Worm (Caenorhabditis elegans) whole organism, L3 larva: ENCODE data around the gene R01E6.5.
A peak's percentile ranks its signal among the peaks of the same experiment; 100 is the strongest.

Experiments used
- R02D3.7 ChIP-seq: fragments of 150-350 bp; optimal IDR thresholded peaks from 2 replicates; lab custom pipeline; 2014; ENCODE audit warnings: missing biosample characterization, missing genetic modification characterization
- ZK546.5 ChIP-seq: sonication (generic microtip); optimal IDR thresholded peaks from 2 replicates; lab custom pipeline; 2017; ENCODE audit warnings: missing biosample characterization, missing genetic modification characterization
- aly-2 ChIP-seq: fragments of 150-350 bp; optimal IDR thresholded peaks from 2 replicates; lab custom pipeline; 2014; ENCODE audit warnings: missing biosample characterization, missing genetic modification characterization
- ama-1 ChIP-seq: fragments of 150-350 bp; optimal IDR thresholded peaks from 2 replicates; lab custom pipeline; 2018
- ceh-28 ChIP-seq: fragments of 150-350 bp; optimal IDR thresholded peaks from 2 replicates; lab custom pipeline; 2014; ENCODE audit warnings: missing biosample characterization, missing genetic modification reagents, missing genetic modification characterization
- ceh-82 ChIP-seq: fragments of 150-350 bp; optimal IDR thresholded peaks from 2 replicates; lab custom pipeline; 2014; ENCODE audit warnings: missing biosample characterization, missing genetic modification characterization
- ceh-9 ChIP-seq: sonication (generic microtip); optimal IDR thresholded peaks from 2 replicates; lab custom pipeline; 2018; ENCODE audit warnings: missing biosample characterization, missing genetic modification characterization
- daf-12 ChIP-seq: fragments of 150-350 bp; optimal IDR thresholded peaks from 2 replicates; lab custom pipeline; 2014; ENCODE audit warnings: missing biosample characterization, missing genetic modification reagents, missing genetic modification characterization
- egl-5 ChIP-seq: fragments of 150-350 bp; optimal IDR thresholded peaks from 2 replicates; lab custom pipeline; 2017; ENCODE audit warnings: missing biosample characterization, missing genetic modification reagents, missing genetic modification characterization, inconsistent platforms
- elt-1 ChIP-seq: fragments of 150-350 bp; optimal IDR thresholded peaks from 2 replicates; lab custom pipeline; 2014; ENCODE audit warnings: missing biosample characterization, missing genetic modification characterization
- fkh-10 ChIP-seq: sonication (generic microtip); optimal IDR thresholded peaks from 2 replicates; lab custom pipeline; 2017; ENCODE audit warnings: missing biosample characterization, missing genetic modification reagents, missing genetic modification characterization
- fkh-2 ChIP-seq: fragments of 150-350 bp; optimal IDR thresholded peaks from 2 replicates; lab custom pipeline; 2014; ENCODE audit warnings: missing biosample characterization, missing genetic modification reagents, missing genetic modification characterization
- fos-1 ChIP-seq: fragments of 150-350 bp; optimal IDR thresholded peaks from 2 replicates; lab custom pipeline; 2014; ENCODE audit warnings: missing biosample characterization, missing genetic modification characterization
- hmg-11 ChIP-seq: sonication (generic microtip); optimal IDR thresholded peaks from 2 replicates; lab custom pipeline; 2016; ENCODE audit warnings: missing genetic modification characterization, missing compliant biosample characterization
- lin-39 ChIP-seq: fragments of 150-350 bp; optimal IDR thresholded peaks from 2 replicates; lab custom pipeline; 2018; ENCODE audit warnings: missing biosample characterization, missing genetic modification reagents, missing genetic modification characterization
- lsy-12 ChIP-seq: sonication (generic microtip); optimal IDR thresholded peaks from 2 replicates; lab custom pipeline; 2016; ENCODE audit warnings: mild to moderate bottlenecking, missing genetic modification characterization, missing compliant biosample characterization
- mdl-1 ChIP-seq: fragments of 150-350 bp; optimal IDR thresholded peaks from 2 replicates; lab custom pipeline; 2014; ENCODE audit warnings: missing biosample characterization, missing genetic modification characterization
- nfya-1 ChIP-seq: sonication (generic microtip); optimal IDR thresholded peaks from 2 replicates; lab custom pipeline; 2017; ENCODE audit warnings: missing genetic modification characterization, mild to moderate bottlenecking, missing compliant biosample characterization, antibody characterized with exemption, moderate library complexity; ENCODE audit not compliant: insufficient read depth
- nhr-11 ChIP-seq: fragments of 150-350 bp; optimal IDR thresholded peaks from 2 replicates; lab custom pipeline; 2014; ENCODE audit warnings: missing biosample characterization, missing genetic modification characterization
- nhr-12 ChIP-seq: fragments of 150-350 bp; optimal IDR thresholded peaks from 2 replicates; lab custom pipeline; 2014; ENCODE audit warnings: missing biosample characterization, missing genetic modification characterization
- nhr-23 ChIP-seq: fragments of 150-350 bp; optimal IDR thresholded peaks from 2 replicates; lab custom pipeline; 2014; ENCODE audit warnings: missing biosample characterization, missing genetic modification reagents, missing genetic modification characterization
- nhr-43 ChIP-seq: sonication (generic microtip); optimal IDR thresholded peaks from 2 replicates; lab custom pipeline; 2016; ENCODE audit warnings: mild to moderate bottlenecking, missing genetic modification characterization, missing compliant biosample characterization; ENCODE audit not compliant: poor library complexity, severe bottlenecking
- nhr-76 ChIP-seq: fragments of 150-350 bp; sonication (generic microtip); optimal IDR thresholded peaks from 5 replicates; lab custom pipeline; 2014; ENCODE audit warnings: missing biosample characterization, missing genetic modification characterization
- nhr-77 ChIP-seq: fragments of 150-350 bp; optimal IDR thresholded peaks from 2 replicates; lab custom pipeline; 2014; ENCODE audit warnings: missing biosample characterization, missing genetic modification characterization
- pha-4 ChIP-seq: fragments of 150-350 bp; optimal IDR thresholded peaks from 2 replicates; lab custom pipeline; 2014; ENCODE audit warnings: missing biosample characterization, missing genetic modification reagents, missing genetic modification characterization
- sea-2 ChIP-seq: fragments of 150-350 bp; sonication (generic microtip); optimal IDR thresholded peaks from 4 replicates; lab custom pipeline; 2014; ENCODE audit warnings: missing biosample characterization, missing genetic modification reagents, missing genetic modification characterization
- snpc-4 ChIP-seq: fragments of 150-350 bp; optimal IDR thresholded peaks from 2 replicates; lab custom pipeline; 2014; ENCODE audit warnings: missing biosample characterization, missing genetic modification characterization
- tbx-2 ChIP-seq: sonication (generic microtip); optimal IDR thresholded peaks from 2 replicates; lab custom pipeline; 2016; ENCODE audit warnings: mild to moderate bottlenecking, missing genetic modification characterization, missing compliant biosample characterization
- unc-62 ChIP-seq: fragments of 150-350 bp; sonication (generic microtip); optimal IDR thresholded peaks from 4 replicates; lab custom pipeline; 2014; ENCODE audit warnings: missing biosample characterization, missing genetic modification reagents, missing genetic modification characterization
- ztf-11 ChIP-seq: fragments of 150-350 bp; optimal IDR thresholded peaks from 2 replicates; lab custom pipeline; 2014; ENCODE audit warnings: missing biosample characterization, missing genetic modification characterization
- ztf-4 ChIP-seq: fragments of 150-350 bp; optimal IDR thresholded peaks from 2 replicates; lab custom pipeline; 2014; ENCODE audit warnings: missing biosample characterization, missing genetic modification characterization

R01E6.5 gene

ce11 chrX:13542236-13542635 is 5.4 kb downstream of the R01E6.5 start, which contains the start of gene cah-4:
Gene cah-4, plus strand, starts transcription at chrX:13542574.
- TF ChIP-seq ceh-9 (tag; lab: Kevin White, UChicago) (no peak), ama-1 (lab: Kevin White, UChicago) (peak; percentile 94)
- TF ChIP-seq, all 47 proteins: peak for 1

ce11 chrX:13542757-13543156 is 5.9 kb downstream of the R01E6.5 start:
- TF ChIP-seq lin-39 (tag; lab: Kevin White, UChicago) = peak; percentile 30
- peak; percentile 22 for TF ChIP-seq ztf-4 (tag; lab: Kevin White, UChicago)
- TF ChIP-seq nhr-12 = no peak
- peak; percentile 41 for TF ChIP-seq nfya-1 (tag; lab: Kevin White, UChicago)
- TF ChIP-seq ama-1 (lab: Kevin White, UChicago) = peak; percentile 86
- peak; percentile 23 for TF ChIP-seq hmg-11 (tag; lab: Kevin White, UChicago)

- TF ChIP-seq unc-62 (GFP tag; lab: Kevin White, UChicago) (no peak), sea-2 (GFP tag; lab: Kevin White, UChicago) (no peak), ama-1 (lab: Kevin White, UChicago) (peak; percentile 51)
Measured at ce11 chrX:13543350-13543749, 6.5 kb downstream of the R01E6.5 start.

- TF ChIP-seq nhr-77 (tag; lab: Kevin White, UChicago) (no peak), fkh-2 (tag; lab: Kevin White, UChicago) (no peak), ama-1 (lab: Kevin White, UChicago) (peak; percentile 96), nhr-43 (tag; lab: Kevin White, UChicago) (peak; percentile 15)
- TF ChIP-seq, all 47 proteins: peak for 2
Measured at ce11 chrX:13544544-13545021, 7.7 kb downstream of the R01E6.5 start.

- TF ChIP-seq ceh-28 (tag; lab: Kevin White, UChicago) = no peak
- no peak for TF ChIP-seq fos-1 (tag; lab: Kevin White, UChicago)
- no peak for TF ChIP-seq lin-39 (tag; lab: Kevin White, UChicago)
- no peak for TF ChIP-seq elt-1 (tag; lab: Kevin White, UChicago)
- TF ChIP-seq nhr-76 = no peak
- TF ChIP-seq ztf-4 (tag; lab: Kevin White, UChicago) = no peak
- TF ChIP-seq pha-4 (tag; lab: Kevin White, UChicago) = no peak
- no peak for TF ChIP-seq mdl-1 (tag; lab: Kevin White, UChicago)
- no peak for TF ChIP-seq daf-12 (tag; lab: Kevin White, UChicago)
Measured at ce11 chrX:13550890-13551289, 14.0 kb downstream of the R01E6.5 start, which contains the start of gene odr-1. Gene odr-1, minus strand, starts transcription at chrX:13550990.

ce11 chrX:13555098-13555497 is 18.2 kb downstream of the R01E6.5 start:
- TF ChIP-seq lin-39 (tag; lab: Kevin White, UChicago) = peak; percentile 14
- TF ChIP-seq ceh-82 (tag; lab: Kevin White, UChicago) = no peak
- TF ChIP-seq ztf-11 = no peak
- peak; percentile 8 for TF ChIP-seq nfya-1 (tag; lab: Kevin White, UChicago)
- no peak for TF ChIP-seq R02D3.7
- TF ChIP-seq daf-12 (tag; lab: Kevin White, UChicago) = no peak
- no peak for TF ChIP-seq nhr-23 (tag; lab: Kevin White, UChicago)
- TF ChIP-seq hmg-11 (tag; lab: Kevin White, UChicago) = no peak
- peak; percentile 41 for TF ChIP-seq nhr-11 (tag; lab: Kevin White, UChicago)
- no peak for TF ChIP-seq ZK546.5 (tag; lab: Kevin White, UChicago)
- TF ChIP-seq egl-5 (tag; lab: Kevin White, UChicago) = no peak
- no peak for TF ChIP-seq nhr-43 (tag; lab: Kevin White, UChicago)
- no peak for TF ChIP-seq aly-2 (tag; lab: Kevin White, UChicago)
- TF ChIP-seq tbx-2 (tag; lab: Kevin White, UChicago) = no peak
- TF ChIP-seq lsy-12 (tag; lab: Kevin White, UChicago) = no peak
- TF ChIP-seq nhr-12 = no peak
- TF ChIP-seq snpc-4 (tag; lab: Kevin White, UChicago) = no peak
- no peak for TF ChIP-seq fkh-10 (GFP tag; lab: Kevin White, UChicago)
